Fruit fly (Drosophila melanogaster) whole organism, wandering third instar larva: Measurements from ENCODE around the gene amx.

ENCODE experiments used
- Abd-B ChIP-seq: fragments of >200 bp; optimal IDR thresholded peaks from 2 replicates; lab custom pipeline; 2017; ENCODE audit warnings: missing biosample characterization, missing genetic modification characterization
- CG32264 ChIP-seq: fragments of 200-800 bp; sonication (Bioruptor generic); optimal IDR thresholded peaks from 2 replicates; lab custom pipeline; 2016; ENCODE audit warnings: missing biosample characterization, missing genetic modification characterization
- CG9705 ChIP-seq: fragments of 200-800 bp; sonication (Bioruptor generic); optimal IDR thresholded peaks from 2 replicates; lab custom pipeline; 2018; ENCODE audit warnings: missing biosample characterization, mild to moderate bottlenecking, missing genetic modification characterization
- CrebA ChIP-seq: fragments of 200-800 bp; sonication (Bioruptor generic); optimal IDR thresholded peaks from 2 replicates; lab custom pipeline; 2016; ENCODE audit warnings: missing biosample characterization, mild to moderate bottlenecking, missing genetic modification characterization, borderline replicate concordance
- Dfd ChIP-seq: fragments of >200 bp; optimal IDR thresholded peaks from 2 replicates; lab custom pipeline; 2017; ENCODE audit warnings: missing biosample characterization, missing genetic modification characterization
- GATAd ChIP-seq: sonication (Bioruptor generic); optimal IDR thresholded peaks from 2 replicates; lab custom pipeline; 2016; ENCODE audit warnings: missing biosample characterization, missing genetic modification characterization
- HLH106 ChIP-seq: fragments of 200-800 bp; optimal IDR thresholded peaks from 3 replicates; lab custom pipeline; 2019; ENCODE audit warnings: missing biosample characterization, mild to moderate bottlenecking, missing genetic modification characterization, moderate library complexity
- Hnf4 ChIP-seq: fragments of 200-800 bp; sonication (Bioruptor generic); optimal IDR thresholded peaks from 2 replicates; lab custom pipeline; 2016; ENCODE audit warnings: missing biosample characterization, mild to moderate bottlenecking, missing genetic modification characterization
- Hr83 ChIP-seq: fragments of 200-300 bp; sonication (Bioruptor generic); optimal IDR thresholded peaks from 2 replicates; lab custom pipeline; 2016; ENCODE audit warnings: missing biosample characterization, mild to moderate bottlenecking, missing genetic modification characterization, moderate library complexity; ENCODE audit not compliant: poor library complexity, severe bottlenecking
- Jra ChIP-seq: sonication (Bioruptor generic); optimal IDR thresholded peaks from 2 replicates; lab custom pipeline; 2016; ENCODE audit warnings: missing biosample characterization, missing genetic modification characterization
- Mio ChIP-seq: sonication (Bioruptor generic); optimal IDR thresholded peaks from 2 replicates; lab custom pipeline; 2016; ENCODE audit warnings: missing biosample characterization, missing genetic modification characterization
- Myc ChIP-seq: fragments of >200 bp; optimal IDR thresholded peaks from 2 replicates; lab custom pipeline; 2017
- N ChIP-seq: fragments of >200 bp; optimal IDR thresholded peaks from 2 replicates; lab custom pipeline; 2018; ENCODE audit warnings: missing biosample characterization, missing external identifiers, missing genetic modification characterization
- Rel ChIP-seq, 2 experiments: fragments of 200-800 bp; sonication (Bioruptor generic) in 1 of 2; optimal IDR thresholded peaks; 2 replicates in 1 of 2; 3 replicates in 1 of 2; lab custom pipeline; 2016 to 2019; ENCODE audit warnings: mild to moderate bottlenecking in 2 of 2, missing biosample characterization in 2 of 2, missing genetic modification characterization in 2 of 2, moderate library complexity in 1 of 2
- Sp1 ChIP-seq: fragments of 200-800 bp; sonication (Bioruptor generic); optimal IDR thresholded peaks from 3 replicates; lab custom pipeline; 2019; ENCODE audit warnings: missing biosample characterization, mild to moderate bottlenecking, missing genetic modification characterization, moderate library complexity
- Vsx2 ChIP-seq: fragments of 200-300, 225-300 bp; sonication (Bioruptor generic); optimal IDR thresholded peaks from 2 replicates; lab custom pipeline; 2018; ENCODE audit warnings: missing biosample characterization, missing genetic modification characterization; ENCODE audit not compliant: partially characterized antibody
- br ChIP-seq: fragments of 200-800 bp; sonication (Bioruptor generic); optimal IDR thresholded peaks from 2 replicates; lab custom pipeline; 2016; ENCODE audit warnings: missing biosample characterization, missing genetic modification characterization
- brk ChIP-seq: fragments of 200-800 bp; sonication (Bioruptor generic); optimal IDR thresholded peaks from 2 replicates; lab custom pipeline; 2016; ENCODE audit warnings: missing biosample characterization, mild to moderate bottlenecking, missing genetic modification characterization
- dl ChIP-seq, 2 experiments: fragments of 175-275, 200-275 bp in 1 of 2; fragments of 200-275 bp in 1 of 2; sonication (Bioruptor generic); optimal IDR thresholded peaks; lab custom pipeline; 2018; ENCODE audit warnings: mild to moderate bottlenecking in 2 of 2, missing biosample characterization in 2 of 2, missing genetic modification characterization in 2 of 2, moderate library complexity in 2 of 2; ENCODE audit not compliant: partially characterized antibody in 2 of 2, insufficient read depth in 1 of 2
- dsf ChIP-seq: sonication (Bioruptor generic); optimal IDR thresholded peaks from 2 replicates; lab custom pipeline; 2016; ENCODE audit warnings: missing biosample characterization, missing genetic modification characterization, borderline replicate concordance
- ey ChIP-seq: fragments of 200-800 bp; sonication (Bioruptor generic); optimal IDR thresholded peaks from 2 replicates; lab custom pipeline; 2016; ENCODE audit warnings: missing biosample characterization, missing genetic modification characterization
- fru ChIP-seq: fragments of 200-800 bp; sonication (Bioruptor generic); optimal IDR thresholded peaks from 3 replicates; lab custom pipeline; 2016; ENCODE audit warnings: missing biosample characterization, mild to moderate bottlenecking, missing genetic modification characterization
- h ChIP-seq: fragments of 200-800 bp; sonication (Bioruptor generic); optimal IDR thresholded peaks from 3 replicates; lab custom pipeline; 2016; ENCODE audit warnings: missing biosample characterization, mild to moderate bottlenecking, missing genetic modification characterization
- lola ChIP-seq: fragments of >200 bp; optimal IDR thresholded peaks from 2 replicates; lab custom pipeline; 2017; ENCODE audit warnings: missing biosample characterization, missing genetic modification characterization
- psq ChIP-seq: fragments of 200-800 bp; sonication (Bioruptor generic); optimal IDR thresholded peaks from 3 replicates; lab custom pipeline; 2017; ENCODE audit warnings: missing biosample characterization, mild to moderate bottlenecking, missing genetic modification characterization, moderate library complexity
- rgr ChIP-seq: fragments of 200-800 bp; sonication (Bioruptor generic); optimal IDR thresholded peaks from 3 replicates; lab custom pipeline; 2016; ENCODE audit warnings: missing biosample characterization, mild to moderate bottlenecking, missing genetic modification characterization
- sv ChIP-seq: fragments of 200-800 bp; sonication (Bioruptor generic); optimal IDR thresholded peaks from 3 replicates; lab custom pipeline; 2016; ENCODE audit warnings: missing biosample characterization, missing genetic modification characterization
- tai ChIP-seq: sonication (Bioruptor generic); optimal IDR thresholded peaks from 2 replicates; lab custom pipeline; 2016; ENCODE audit warnings: missing biosample characterization, missing genetic modification characterization
- usp ChIP-seq: fragments of >200 bp; optimal IDR thresholded peaks from 2 replicates; lab custom pipeline; 2017; ENCODE audit warnings: missing biosample characterization, missing genetic modification characterization

amx gene

DNA sequence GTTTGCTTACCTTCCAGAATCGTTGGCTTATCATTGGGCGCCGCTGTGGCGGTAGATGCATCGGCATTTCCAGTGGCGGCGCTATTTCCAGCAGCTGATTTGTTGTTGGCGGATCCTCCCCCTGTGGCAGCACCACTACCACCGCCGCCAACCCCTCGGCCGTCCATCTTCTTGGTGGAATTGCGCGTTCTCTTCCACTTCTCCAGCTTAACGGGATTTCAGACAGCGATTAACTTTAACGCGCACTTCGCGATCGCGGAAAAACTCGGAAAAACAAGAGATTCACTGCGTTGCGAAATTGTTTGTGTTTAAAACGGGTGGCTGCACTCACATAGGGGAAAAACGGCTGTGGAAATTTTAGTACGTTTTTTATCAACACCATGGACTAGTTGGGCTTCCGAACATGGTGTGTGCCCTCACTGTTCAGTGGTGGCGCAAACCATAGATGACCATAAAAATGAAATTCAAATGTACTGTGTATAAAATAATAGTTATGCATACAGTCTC lies 35.7 kb upstream of the amx start, which contains the start of gene c11.1:
Gene c11.1, minus strand, starts transcription at position 335 of the 507 bp plus-strand sequence.
- TF ChIP-seq Sp1 (GFP tag; lab: Kevin White, UChicago) = peak; percentile 0
- TF ChIP-seq ey (GFP tag; lab: Kevin White, UChicago) = no peak
- TF ChIP-seq Rel (GFP tag; optimal IDR thresholded peaks at IDR 0.05; lab: Kevin White, UChicago) = no peak
- peak; percentile 91 for TF ChIP-seq Rel (tag; optimal IDR thresholded peaks at IDR 0.05; lab: Kevin White, UChicago)
- TF ChIP-seq h = peak; percentile 3
- TF ChIP-seq dl (GFP tag; optimal IDR thresholded peaks at IDR 0.05; lab: Kevin White, UChicago; ENCODE audit: insufficient read depth in 1 of 2, partially characterized antibody in 2 of 2) = no peak
- TF ChIP-seq Myc (lab: Kevin White, UChicago) = peak; percentile 43
- TF ChIP-seq dsf (GFP tag; lab: Kevin White, UChicago) = no peak

DNA sequence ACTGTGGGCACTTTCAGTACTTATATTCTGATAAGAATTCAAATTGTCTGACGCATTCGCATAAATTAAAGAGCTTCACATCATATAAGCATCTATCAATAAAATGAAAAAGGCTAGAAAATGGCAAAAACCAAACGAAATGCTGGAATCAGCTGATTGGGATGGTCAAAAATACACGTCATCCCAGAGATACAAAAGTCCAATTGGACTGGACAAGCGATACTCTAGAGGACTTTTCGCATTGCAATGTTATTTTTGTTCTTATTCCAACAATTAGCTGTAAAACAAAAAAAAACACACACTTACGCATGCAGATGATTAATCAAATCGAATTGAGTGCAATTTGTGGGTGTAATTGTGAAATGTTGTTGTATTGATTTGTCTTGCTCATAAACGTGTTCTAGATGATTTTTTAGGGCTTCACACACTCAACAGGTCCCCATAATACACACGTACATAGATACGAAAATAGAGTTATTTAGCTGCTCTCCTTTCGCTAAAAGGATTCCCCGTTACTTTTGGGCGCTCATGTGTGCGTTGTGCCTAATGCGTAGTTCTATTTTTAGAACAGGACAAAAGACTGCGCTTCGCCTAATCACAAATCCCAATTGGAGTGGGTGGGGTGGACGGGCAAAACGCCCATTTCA lies 35.0 kb upstream of the amx start:
- TF ChIP-seq fru (GFP tag; lab: Kevin White, UChicago) = no peak
- no peak for TF ChIP-seq Hr83 (GFP tag; lab: Kevin White, UChicago)
- TF ChIP-seq sv = no peak
- no peak for TF ChIP-seq Mio (GFP tag; lab: Kevin White, UChicago)
- TF ChIP-seq Abd-B (GFP tag; lab: Kevin White, UChicago) = no peak
- TF ChIP-seq br (GFP tag; lab: Kevin White, UChicago) = no peak
- no peak for TF ChIP-seq rgr (GFP tag; lab: Kevin White, UChicago)
- TF ChIP-seq Dfd (GFP tag; lab: Kevin White, UChicago) = no peak
- TF ChIP-seq Jra = no peak
- TF ChIP-seq psq (GFP tag; lab: Kevin White, UChicago) = no peak

DNA sequence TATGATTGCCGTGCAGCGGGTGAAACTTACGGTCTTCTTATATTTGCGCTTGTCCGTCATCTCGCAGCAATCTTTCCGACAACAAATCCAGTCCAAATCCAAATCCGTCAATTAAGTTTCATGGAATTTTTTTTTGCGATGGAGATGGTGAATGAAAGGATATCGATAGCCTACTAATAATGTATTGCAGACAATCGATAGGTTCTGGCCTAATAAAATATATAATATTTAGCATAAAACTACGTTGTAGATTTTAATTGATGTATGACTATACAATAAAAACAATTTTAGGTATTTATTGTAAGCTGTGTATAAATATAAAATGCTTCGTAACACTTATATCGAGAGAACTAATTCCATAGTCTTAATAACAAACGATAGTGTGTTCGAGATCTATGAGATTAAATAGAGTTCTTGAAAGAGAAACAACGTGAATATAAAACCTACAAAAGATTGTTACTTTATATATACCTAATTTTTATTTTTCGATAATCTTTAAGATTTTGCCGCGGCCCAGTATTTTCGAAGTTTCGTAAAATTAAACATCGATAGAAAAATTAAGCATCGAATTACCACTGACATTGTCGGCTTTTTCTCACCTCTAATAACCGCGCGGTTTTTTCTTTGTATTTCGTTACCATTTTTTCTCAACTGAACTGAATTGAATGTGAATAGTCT lies 25.8 kb upstream of the amx start, which contains the start of the genes Cfp1 and Aladin:
Gene Cfp1, minus strand, starts transcription at position 131 of the 678 bp plus-strand sequence.
Gene Aladin, plus strand, starts transcription at position 584 of the 678 bp plus-strand sequence.
- TF ChIP-seq lola (GFP tag; lab: Kevin White, UChicago) (no peak), dl (GFP tag; optimal IDR thresholded peaks at IDR 0.05; lab: Kevin White, UChicago; ENCODE audit: insufficient read depth in 1 of 2, partially characterized antibody in 2 of 2) (no peak), Hr83 (GFP tag; lab: Kevin White, UChicago) (no peak), Dfd (GFP tag; lab: Kevin White, UChicago) (no peak), Vsx2 (GFP tag; lab: Kevin White, UChicago) (no peak), Sp1 (GFP tag; lab: Kevin White, UChicago) (no peak), CG9705 (GFP tag; lab: Kevin White, UChicago) (no peak), N (GFP tag; lab: Kevin White, UChicago) (no peak), psq (GFP tag; lab: Kevin White, UChicago) (no peak), CG32264 (no peak), brk (GFP tag; lab: Kevin White, UChicago) (no peak), dsf (GFP tag; lab: Kevin White, UChicago) (no peak), HLH106 (no peak)

- TF ChIP-seq h (no peak), CrebA (GFP tag; lab: Kevin White, UChicago) (no peak), GATAd (GFP tag; lab: Kevin White, UChicago) (no peak), tai (no peak), usp (GFP tag; lab: Kevin White, UChicago) (no peak), rgr (GFP tag; lab: Kevin White, UChicago) (no peak), Hnf4 (GFP tag; lab: Kevin White, UChicago) (no peak)
These were observed 22.7 kb upstream of the amx start, which contains the start of gene CG17440 for dm6 chrX:9269825-9270224. CG17440 (minus strand) TSS chrX:9269925.
